Fruit fly (Drosophila melanogaster): ENCODE measurements around the gene skd.
A peak's percentile ranks its signal among the peaks of the same experiment; 100 is the strongest.

Gene skd

dm6 chr3L:21031093-21031930 is 4.1 kb upstream of the skd start, which contains the start of the genes CG10584 and Polr3E (continued):
- TF ChIP-seq NC2α (GFP tag; optimal IDR thresholded peaks at IDR 0.05) (no peak), Six4 (GFP tag; optimal IDR thresholded peaks at IDR 0.05) (peak; percentile 93), btn (GFP tag; optimal IDR thresholded peaks at IDR 0.05) (no peak), Adf1 (GFP tag; IDR thresholded peaks at IDR 0.05) (peak; percentile 57), CG18476 (GFP tag; optimal IDR thresholded peaks at IDR 0.05) (peak; percentile 77), so (GFP tag; IDR thresholded peaks at IDR 0.05) (peak; percentile 80; the same call in 1 of the 3 replicates), Hmr (GFP tag; optimal IDR thresholded peaks at IDR 0.05) (peak; percentile 96), cato (GFP tag; optimal IDR thresholded peaks at IDR 0.05; ENCODE audit: borderline replicate concordance) (peak; percentile 83), CG7556 (GFP tag; optimal IDR thresholded peaks at IDR 0.05) (peak; percentile 98), pum (GFP tag; optimal IDR thresholded peaks at IDR 0.05) (peak; percentile 39), Bdp1 (GFP tag; optimal IDR thresholded peaks at IDR 0.05) (peak; percentile 26), ewg (GFP tag; optimal IDR thresholded peaks at IDR 0.05) (peak; percentile 78), CG12155 (GFP tag; optimal IDR thresholded peaks at IDR 0.05) (peak; percentile 79), disco-r (GFP tag; optimal IDR thresholded peaks at IDR 0.05) (no peak), CG7987 (GFP tag; optimal IDR thresholded peaks at IDR 0.05) (peak; percentile 71), emc (GFP tag; optimal IDR thresholded peaks at IDR 0.05) (no peak), CG32532 (GFP tag; IDR thresholded peaks at IDR 0.05) (peak; percentile 91), en (GFP tag; optimal IDR thresholded peaks at IDR 0.05) (no peak), Mad (GFP tag; optimal IDR thresholded peaks at IDR 0.05) (peak; percentile 3), bbx (GFP tag; IDR thresholded peaks at IDR 0.05; ENCODE audit: partially characterized antibody) (no peak), CG17912 (GFP tag; optimal IDR thresholded peaks at IDR 0.05) (peak; percentile 86), ind (GFP tag; optimal IDR thresholded peaks at IDR 0.05) (peak; percentile 92), E2f1 (GFP tag; IDR thresholded peaks at IDR 0.05) (peak; percentile 83), CG8388 (GFP tag; optimal IDR thresholded peaks at IDR 0.05) (peak; percentile 92), p53 (GFP tag; optimal IDR thresholded peaks at IDR 0.05) (no peak), Asciz (GFP tag; optimal IDR thresholded peaks at IDR 0.05) (peak; percentile 90), CG3847 (GFP tag; IDR thresholded peaks at IDR 0.05) (peak; percentile 84), Deaf1 (tag; optimal IDR thresholded peaks at IDR 0.05) (peak; percentile 81), CG14965 (GFP tag; optimal IDR thresholded peaks at IDR 0.05; ENCODE audit: borderline replicate concordance) (no peak), HmgD (GFP tag; optimal IDR thresholded peaks at IDR 0.05) (peak; percentile 3), Atf6 (GFP tag; IDR thresholded peaks at IDR 0.05) (peak; percentile 75), CG1024 (GFP tag; IDR thresholded peaks at IDR 0.05) (no peak), CG9797 (GFP tag; optimal IDR thresholded peaks at IDR 0.05) (peak; percentile 78), Chrac-16 (GFP tag; optimal IDR thresholded peaks at IDR 0.05) (peak; percentile 84), pan (optimal IDR thresholded peaks at IDR 0.05) (no peak), pan (GFP tag; optimal IDR thresholded peaks at IDR 0.05 in 1 of 2, IDR thresholded peaks at IDR 0.05 in 1 of 2) (peak in 1 of 2 experiments; percentile 79), sens (GFP tag) (peak; percentile 81), CG1233 (GFP tag; optimal IDR thresholded peaks at IDR 0.05) (peak; percentile 95), CG34376 (GFP tag; optimal IDR thresholded peaks at IDR 0.05) (peak; percentile 80), fd96Cb (tag; optimal IDR thresholded peaks at IDR 0.05) (peak; percentile 92), Max (GFP tag; optimal IDR thresholded peaks at IDR 0.05) (peak; percentile 86), CG3065 (GFP tag; optimal IDR thresholded peaks at IDR 0.05) (peak; percentile 81), CG12744 (GFP tag; optimal IDR thresholded peaks at IDR 0.05) (no peak), CG4424 (GFP tag; optimal IDR thresholded peaks at IDR 0.05) (peak; percentile 93), dm (GFP tag; optimal IDR thresholded peaks at IDR 0.05) (peak; percentile 68), TFAM (GFP tag; optimal IDR thresholded peaks at IDR 0.05) (peak; percentile 31), CG2875 (GFP tag; optimal IDR thresholded peaks at IDR 0.05) (peak; percentile 87), pnt (GFP tag; optimal IDR thresholded peaks at IDR 0.05) (peak; percentile 40), CG16813 (GFP tag; IDR thresholded peaks at IDR 0.05; ENCODE audit: partially characterized antibody) (peak; percentile 16; the same call in 1 of the 3 replicates), Awh (GFP tag; IDR thresholded peaks at IDR 0.05) (peak; percentile 80)
